Worm (Caenorhabditis elegans) whole organism, late embryonic: ENCODE results near the gene madf-5.

ENCODE experiments used
- C08G9.2 ChIP-seq: sonication (generic microtip); optimal IDR thresholded peaks from 2 replicates; lab custom pipeline; 2016; ENCODE audit warnings: mild to moderate bottlenecking, missing genetic modification characterization, moderate library complexity, missing compliant biosample characterization
- K02D7.2 ChIP-seq: sonication (generic microtip); optimal IDR thresholded peaks from 2 replicates; lab custom pipeline; 2017; ENCODE audit warnings: mild to moderate bottlenecking, missing genetic modification characterization, missing compliant biosample characterization
- K09A11.1 ChIP-seq: sonication (generic microtip); optimal IDR thresholded peaks from 2 replicates; lab custom pipeline; 2017; ENCODE audit warnings: antibody characterized with exemption, mild to moderate bottlenecking, missing genetic modification characterization, missing compliant biosample characterization; ENCODE audit not compliant: insufficient read depth
- T23F11.4 ChIP-seq: fragments of 200-800 bp; sonication (Bioruptor generic); optimal IDR thresholded peaks from 2 replicates; lab custom pipeline; 2018; ENCODE audit warnings: mild to moderate bottlenecking, missing genetic modification characterization, missing compliant biosample characterization
- Y22D7AL.16 ChIP-seq: sonication (generic microtip); optimal IDR thresholded peaks from 2 replicates; lab custom pipeline; 2016; ENCODE audit warnings: missing genetic modification characterization, missing compliant biosample characterization
- ceh-14 ChIP-seq: sonication (generic microtip); optimal IDR thresholded peaks from 2 replicates; lab custom pipeline; 2016; ENCODE audit warnings: missing genotype, missing genetic modification characterization, missing compliant biosample characterization
- ceh-19 ChIP-seq: fragments of 200-800 bp; sonication (Bioruptor generic); optimal IDR thresholded peaks from 2 replicates; lab custom pipeline; 2018; ENCODE audit warnings: mild to moderate bottlenecking, missing genetic modification characterization, missing compliant biosample characterization
- ceh-24 ChIP-seq: sonication (generic microtip); optimal IDR thresholded peaks from 2 replicates; lab custom pipeline; 2016; ENCODE audit warnings: mild to moderate bottlenecking, missing genetic modification characterization, missing compliant biosample characterization
- ceh-31 ChIP-seq: sonication (generic microtip); optimal IDR thresholded peaks from 2 replicates; lab custom pipeline; 2016; ENCODE audit warnings: missing genetic modification characterization, missing compliant biosample characterization
- ceh-34 ChIP-seq: sonication (generic microtip); optimal IDR thresholded peaks from 2 replicates; lab custom pipeline; 2016; ENCODE audit warnings: mild to moderate bottlenecking, missing genetic modification characterization, missing compliant biosample characterization
- ceh-48 ChIP-seq: sonication (generic microtip); optimal IDR thresholded peaks from 2 replicates; lab custom pipeline; 2016; ENCODE audit warnings: missing genetic modification characterization, inconsistent platforms, missing compliant biosample characterization
- dmd-4 ChIP-seq: sonication (generic microtip); optimal IDR thresholded peaks from 2 replicates; lab custom pipeline; 2016; ENCODE audit warnings: borderline replicate concordance, missing genetic modification characterization, missing compliant biosample characterization
- elt-2 ChIP-seq: sonication (generic microtip); optimal IDR thresholded peaks from 2 replicates; lab custom pipeline; 2016; ENCODE audit warnings: missing genetic modification reagents, missing genetic modification characterization, missing compliant biosample characterization
- ets-4 ChIP-seq: sonication (generic microtip); optimal IDR thresholded peaks from 2 replicates; lab custom pipeline; 2016; ENCODE audit warnings: missing genetic modification characterization, missing compliant biosample characterization
- fax-1 ChIP-seq: sonication (generic microtip); optimal IDR thresholded peaks from 2 replicates; lab custom pipeline; 2016; ENCODE audit warnings: missing genotype, missing genetic modification characterization, missing compliant biosample characterization
- fkh-6 ChIP-seq: sonication (generic microtip); optimal IDR thresholded peaks from 2 replicates; lab custom pipeline; 2016; ENCODE audit warnings: missing genetic modification characterization, missing compliant biosample characterization
- hlh-13 ChIP-seq: fragments of 200-800 bp; sonication (Bioruptor generic); optimal IDR thresholded peaks from 2 replicates; lab custom pipeline; 2018; ENCODE audit warnings: mild to moderate bottlenecking, missing genetic modification characterization, missing compliant biosample characterization
- hlh-15 ChIP-seq: sonication (generic microtip); optimal IDR thresholded peaks from 2 replicates; lab custom pipeline; 2016; ENCODE audit warnings: missing genetic modification characterization, missing compliant biosample characterization
- hlh-6 ChIP-seq: sonication (generic microtip); optimal IDR thresholded peaks from 2 replicates; lab custom pipeline; 2016; ENCODE audit warnings: missing genotype, missing genetic modification characterization, missing compliant biosample characterization
- lim-6 ChIP-seq: sonication (generic microtip); optimal IDR thresholded peaks from 2 replicates; lab custom pipeline; 2016; ENCODE audit warnings: missing genetic modification characterization, missing compliant biosample characterization
- lin-11 ChIP-seq: fragments of 200-800 bp; sonication (Bioruptor generic); optimal IDR thresholded peaks from 2 replicates; lab custom pipeline; 2018; ENCODE audit warnings: mild to moderate bottlenecking, missing genetic modification characterization, missing compliant biosample characterization
- madf-2 ChIP-seq: sonication (generic microtip); optimal IDR thresholded peaks from 2 replicates; lab custom pipeline; 2017; ENCODE audit warnings: missing genetic modification characterization, missing compliant biosample characterization
- mec-3 ChIP-seq: sonication (generic microtip); optimal IDR thresholded peaks from 2 replicates; lab custom pipeline; 2016; ENCODE audit warnings: borderline replicate concordance, missing genetic modification characterization, missing compliant biosample characterization
- nfya-1 ChIP-seq: sonication (generic microtip); optimal IDR thresholded peaks from 2 replicates; lab custom pipeline; 2017; ENCODE audit warnings: missing genetic modification characterization, mild to moderate bottlenecking, missing compliant biosample characterization, antibody characterized with exemption, moderate library complexity
- nhr-232 ChIP-seq: sonication (generic microtip); optimal IDR thresholded peaks from 2 replicates; lab custom pipeline; 2016; ENCODE audit warnings: missing genetic modification characterization, missing compliant biosample characterization
- npax-4 ChIP-seq: sonication (generic microtip); optimal IDR thresholded peaks from 2 replicates; lab custom pipeline; 2016; ENCODE audit warnings: missing genetic modification characterization, missing compliant biosample characterization
- pat-9 ChIP-seq: fragments of 200-800 bp; sonication (Bioruptor generic); optimal IDR thresholded peaks from 2 replicates; lab custom pipeline; 2018; ENCODE audit warnings: mild to moderate bottlenecking, missing genetic modification characterization, moderate library complexity, missing compliant biosample characterization
- pax-1 ChIP-seq: fragments of 150-350 bp; optimal IDR thresholded peaks from 2 replicates; lab custom pipeline; 2014; ENCODE audit warnings: missing biosample characterization, missing genetic modification characterization
- pha-2 ChIP-seq: sonication (generic microtip); optimal IDR thresholded peaks from 2 replicates; lab custom pipeline; 2017; ENCODE audit warnings: mild to moderate bottlenecking, missing genetic modification characterization, missing compliant biosample characterization
- pha-4 ChIP-seq: fragments of 150-350 bp; optimal IDR thresholded peaks from 2 replicates; lab custom pipeline; 2018; ENCODE audit warnings: missing biosample characterization, missing genetic modification reagents, missing genetic modification characterization
- pqm-1 ChIP-seq: sonication (generic microtip); optimal IDR thresholded peaks from 2 replicates; lab custom pipeline; 2016; ENCODE audit warnings: missing genetic modification characterization, missing compliant biosample characterization
- ref-2 ChIP-seq: sonication (generic microtip); optimal IDR thresholded peaks from 2 replicates; lab custom pipeline; 2016; ENCODE audit warnings: missing genetic modification characterization, missing compliant biosample characterization
- ttx-3 ChIP-seq: sonication (generic microtip); optimal IDR thresholded peaks from 2 replicates; lab custom pipeline; 2016; ENCODE audit warnings: missing genetic modification reagents, missing genetic modification characterization, missing compliant biosample characterization
- unc-42 ChIP-seq: sonication (generic microtip); optimal IDR thresholded peaks from 2 replicates; lab custom pipeline; 2016; ENCODE audit warnings: missing genotype, missing genetic modification characterization, missing compliant biosample characterization
- ztf-16 ChIP-seq: sonication (generic microtip); optimal IDR thresholded peaks from 2 replicates; lab custom pipeline; 2017; ENCODE audit warnings: missing genetic modification characterization, missing compliant biosample characterization

madf-5 gene

ce11 chrII:14616402-14616801 lies 43.0 kb downstream of the madf-5 start:
- TF ChIP-seq ceh-19 (GFP tag; lab: Kevin White, UChicago) (no peak), elt-2 (tag; lab: Kevin White, UChicago) (peak; percentile 80), unc-42 (tag; lab: Kevin White, UChicago) (no peak), Y22D7AL.16 (tag; lab: Kevin White, UChicago) (no peak)

DNA sequence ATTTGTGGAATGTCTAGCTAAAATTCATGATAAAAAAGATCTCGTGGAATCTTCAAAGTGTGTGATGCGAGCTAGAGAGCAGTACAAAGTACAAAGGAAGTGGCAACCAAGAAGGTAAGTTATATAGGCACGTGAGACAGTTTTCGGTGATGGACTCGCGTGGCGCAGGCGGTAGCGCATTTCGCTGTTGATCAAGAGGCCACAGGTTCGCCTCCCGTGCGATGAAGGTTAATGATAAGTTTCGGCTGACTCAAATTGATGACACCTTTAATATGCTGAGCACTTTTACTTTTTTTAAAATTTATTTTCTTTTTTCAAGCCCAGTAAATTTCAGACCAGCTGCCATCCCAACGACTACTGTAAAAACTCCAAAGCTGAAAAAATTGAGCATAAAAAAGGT lies 43.5 kb downstream of the madf-5 start:
- no peak for TF ChIP-seq dmd-4
- no peak for TF ChIP-seq nfya-1
- TF ChIP-seq ztf-16 (tag; lab: Kevin White, UChicago): no peak
- no peak for TF ChIP-seq fax-1 (tag; lab: Kevin White, UChicago)
- no peak for TF ChIP-seq T23F11.4 (GFP tag; lab: Kevin White, UChicago)
- no peak for TF ChIP-seq npax-4
- no peak for TF ChIP-seq K09A11.1
- TF ChIP-seq pha-2 (tag; lab: Kevin White, UChicago): no peak
- TF ChIP-seq C08G9.2: no peak
- TF ChIP-seq ceh-34: no peak
- TF ChIP-seq hlh-13 (GFP tag; lab: Kevin White, UChicago): no peak
- TF ChIP-seq pqm-1 (tag; lab: Kevin White, UChicago): no peak
- TF ChIP-seq ceh-48: no peak
- TF ChIP-seq ceh-24 (tag; lab: Kevin White, UChicago): no peak
- TF ChIP-seq ceh-14 (tag; lab: Kevin White, UChicago): no peak
- TF ChIP-seq ceh-31 (tag; lab: Kevin White, UChicago): no peak
- no peak for TF ChIP-seq Y22D7AL.16 (tag; lab: Kevin White, UChicago)
- TF ChIP-seq, all 69 proteins: peak for 0

DNA sequence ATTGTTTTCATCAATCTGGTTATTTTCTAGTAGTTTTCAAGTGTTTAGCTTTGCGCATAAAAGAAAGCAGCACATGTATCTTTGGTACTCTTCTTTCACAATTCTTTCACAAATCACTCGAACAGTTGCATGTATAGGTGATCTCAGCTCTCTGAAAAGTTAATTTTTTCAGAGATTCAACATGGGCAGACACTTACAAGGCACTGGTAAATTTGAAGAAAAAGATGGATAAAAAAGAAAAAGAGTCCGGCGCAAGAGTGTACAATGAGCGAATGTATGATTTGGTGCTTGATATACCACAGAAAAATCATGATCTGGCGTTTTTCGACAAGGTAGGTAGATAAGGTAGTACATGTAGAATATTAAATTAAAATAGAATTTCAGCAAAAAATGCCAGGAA lies 44.7 kb downstream of the madf-5 start:
- TF ChIP-seq lin-11 (tag; lab: Kevin White, UChicago) (no peak), ceh-19 (GFP tag; lab: Kevin White, UChicago) (no peak), ref-2 (tag; lab: Kevin White, UChicago) (no peak), pat-9 (tag; lab: Kevin White, UChicago) (no peak), hlh-15 (tag; lab: Kevin White, UChicago) (no peak), ceh-34 (no peak), pha-4 (tag; lab: Kevin White, UChicago) (no peak), fax-1 (tag; lab: Kevin White, UChicago) (no peak), mec-3 (tag; lab: Kevin White, UChicago) (no peak)

DNA sequence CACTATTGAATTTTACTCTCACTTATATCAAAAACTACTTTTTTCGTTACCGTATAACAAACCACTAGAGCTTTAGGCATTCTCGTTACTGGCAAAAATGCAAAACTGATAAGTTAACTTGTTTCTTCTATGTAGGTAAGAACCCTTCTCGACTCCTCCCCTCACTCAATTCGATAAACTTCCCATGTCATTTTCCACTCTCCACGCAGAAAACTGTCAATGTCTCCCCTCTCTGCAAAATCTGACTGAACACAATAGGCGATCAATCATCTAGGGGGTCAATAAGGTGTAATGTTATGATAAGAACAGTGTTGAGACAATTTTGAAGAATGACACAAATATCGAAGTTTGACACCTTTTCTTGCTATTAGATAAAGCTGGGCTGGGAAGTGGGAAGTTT lies 45.3 kb downstream of the madf-5 start:
- TF ChIP-seq nhr-232 (tag; lab: Kevin White, UChicago): no peak
- no peak for TF ChIP-seq hlh-6
- no peak for TF ChIP-seq fkh-6 (tag; lab: Kevin White, UChicago)
- TF ChIP-seq fax-1 (tag; lab: Kevin White, UChicago): no peak
- no peak for TF ChIP-seq ceh-48
- no peak for TF ChIP-seq K02D7.2 (tag; lab: Kevin White, UChicago)
- TF ChIP-seq ets-4 (tag; lab: Kevin White, UChicago): no peak
- no peak for TF ChIP-seq ttx-3 (tag; lab: Kevin White, UChicago)
- no peak for TF ChIP-seq madf-2 (tag; lab: Kevin White, UChicago)

DNA sequence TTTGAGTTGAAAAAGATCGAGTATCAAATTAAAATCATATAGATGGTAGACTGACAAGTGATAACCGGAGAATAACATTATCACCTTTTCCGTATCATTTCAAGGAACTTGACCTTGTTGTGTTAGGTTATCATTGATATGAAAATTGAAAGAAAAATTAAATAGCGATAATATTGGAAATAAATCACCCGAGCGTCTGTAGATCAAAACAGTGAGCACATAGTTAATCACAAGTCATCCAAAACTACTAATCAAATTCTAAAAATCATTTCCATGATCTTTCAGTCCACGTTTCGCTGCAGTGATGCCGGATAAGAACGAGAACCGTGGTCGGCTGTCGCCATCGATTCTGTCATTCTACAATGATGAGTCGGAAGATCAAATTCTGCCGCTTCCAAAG lies 46.4 kb downstream of the madf-5 start:
- TF ChIP-seq ceh-48 (no peak), elt-2 (tag; lab: Kevin White, UChicago) (peak; percentile 33), hlh-15 (tag; lab: Kevin White, UChicago) (no peak), pax-1 (tag; lab: Kevin White, UChicago) (no peak), lin-11 (tag; lab: Kevin White, UChicago) (no peak), pha-4 (tag; lab: Kevin White, UChicago) (no peak), lim-6 (no peak)
- TF ChIP-seq, all 69 proteins: peak for 1
